Worm (Caenorhabditis elegans) whole organism, late embryonic: ENCODE data around the gene F59A7.11.

Experiments used
- ahr-1 ChIP-seq: sonication (generic microtip); optimal IDR thresholded peaks from 2 replicates; lab custom pipeline; 2016; ENCODE audit warnings: missing genetic modification characterization, missing compliant biosample characterization
- lim-6 ChIP-seq: sonication (generic microtip); optimal IDR thresholded peaks from 2 replicates; lab custom pipeline; 2016; ENCODE audit warnings: missing genetic modification characterization, missing compliant biosample characterization
- zip-5 ChIP-seq: sonication (generic microtip); optimal IDR thresholded peaks from 2 replicates; lab custom pipeline; 2016; ENCODE audit warnings: missing genetic modification characterization, missing compliant biosample characterization

- TF ChIP-seq lim-6 (tag; lab: Kevin White, UChicago): no peak
- TF ChIP-seq zip-5 (tag; lab: Kevin White, UChicago): no peak
- TF ChIP-seq ahr-1 (tag; lab: Kevin White, UChicago): no peak
Measured at ce11 chrV:1991381-1991780, 22.3 kb downstream of the F59A7.11 start.
